Worm (Caenorhabditis elegans): ENCODE measurements around the gene kin-5.

DNA sequence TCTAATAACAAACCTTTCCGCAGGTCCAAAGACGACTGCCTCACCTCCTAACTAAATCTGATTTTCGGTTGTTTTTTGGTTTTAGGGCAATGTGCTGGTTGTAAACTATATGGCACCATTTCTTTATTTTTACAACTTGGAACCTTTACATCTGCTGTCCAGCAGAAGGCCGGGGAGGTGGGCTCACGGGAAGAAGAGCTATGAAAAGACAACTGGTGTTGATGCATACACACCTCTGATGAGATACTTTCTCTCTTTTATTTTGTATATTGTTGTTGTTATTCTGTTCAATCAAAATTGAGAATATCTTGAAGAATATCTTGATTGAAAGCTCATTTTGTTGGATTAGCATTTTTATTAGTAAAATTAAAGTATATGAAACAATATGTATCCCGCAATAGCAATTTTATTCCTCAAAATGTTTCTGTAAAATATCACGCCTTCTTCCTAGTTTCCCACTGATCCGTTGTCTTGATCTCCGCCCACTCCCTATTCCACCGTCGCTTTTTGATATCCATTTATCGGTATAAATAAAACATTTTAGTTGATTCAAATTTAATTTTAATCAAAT lies 8.7 kb upstream of the kin-5 start, which contains the start of gene dhp-2:
- no peak for TF ChIP-seq unc-86 (tag; optimal IDR thresholded peaks at IDR 0.05)
- no peak for TF ChIP-seq tbx-2 (tag; optimal IDR thresholded peaks at IDR 0.05)
- no peak for TF ChIP-seq ceh-2 (tag; optimal IDR thresholded peaks at IDR 0.05)
- no peak for TF ChIP-seq ama-1 (optimal IDR thresholded peaks at IDR 0.05)
- no peak for TF ChIP-seq unc-55 (GFP tag; optimal IDR thresholded peaks at IDR 0.05)
- no peak for TF ChIP-seq fkh-6 (tag; optimal IDR thresholded peaks at IDR 0.05)
- TF ChIP-seq dmd-4 (tag; optimal IDR thresholded peaks at IDR 0.05; ENCODE audit: borderline replicate concordance): no peak
- TF ChIP-seq ceh-24 (tag; optimal IDR thresholded peaks at IDR 0.05): no peak
- no peak for TF ChIP-seq ceh-9 (tag; optimal IDR thresholded peaks at IDR 0.05)
- no peak for TF ChIP-seq unc-42 (tag; optimal IDR thresholded peaks at IDR 0.05)
- no peak for TF ChIP-seq T23F11.4 (GFP tag; optimal IDR thresholded peaks at IDR 0.05)
